Fruit fly (Drosophila melanogaster) S2 (cell line): Measurements from ENCODE around the gene CG15357.

ENCODE experiments used
- CG8478 ChIP-seq: fragments of >200 bp; optimal IDR thresholded peaks from 2 replicates; lab custom pipeline; 2018
- CTCF ChIP-seq, 2 experiments: fragments of >200 bp; optimal IDR thresholded peaks; 2 replicates each; lab custom pipeline; 2018

dm6 chr2L:1913047-1913760 lies 32.3 kb downstream of the CG15357 start:
- TF ChIP-seq CTCF (optimal IDR thresholded peaks at IDR 0.05; lab: Kevin White, UChicago) (no peak), CG8478 (lab: Kevin White, UChicago) (no peak)
